Fruit fly (Drosophila melanogaster) whole organism, embryonic: Measurements from ENCODE around the gene Jon66Cii.

Experiments
- ATbp ChIP-seq: fragments of 200-800 bp; sonication (Bioruptor generic); optimal IDR thresholded peaks from 2 replicates; lab custom pipeline; 2017; ENCODE audit warnings: missing biosample characterization, mild to moderate bottlenecking, missing genetic modification characterization, missing genetic modification reagents
- Aef1 ChIP-seq: fragments of 200-800 bp; sonication (Bioruptor generic); IDR thresholded peaks from 3 replicates; pipeline ENCODE4 v1.3.6; 2022; ENCODE audit warnings: missing biosample characterization, missing genetic modification characterization
- Bdp1 ChIP-seq: fragments of 200-800 bp; sonication (Bioruptor generic); optimal IDR thresholded peaks from 3 replicates; lab custom pipeline; 2016; ENCODE audit warnings: missing biosample characterization, missing genetic modification characterization
- CG10366 ChIP-seq: fragments of 200-800 bp; sonication (Bioruptor generic); IDR thresholded peaks from 2 replicates; pipeline ENCODE4 v1.3.6; 2022; ENCODE audit warnings: missing biosample characterization, missing genetic modification characterization
- CG10979 ChIP-seq: fragments of 200-800 bp; sonication (Bioruptor generic); optimal IDR thresholded peaks from 2 replicates; lab custom pipeline; 2018; ENCODE audit warnings: missing biosample characterization, mild to moderate bottlenecking, missing genetic modification characterization, moderate library complexity
- CG12659 ChIP-seq: fragments of 200-800 bp; sonication (Bioruptor generic); optimal IDR thresholded peaks from 3 replicates; lab custom pipeline; 2017; ENCODE audit warnings: mild to moderate bottlenecking, missing biosample characterization, missing genetic modification reagents, missing genetic modification characterization
- CG12769 ChIP-seq: fragments of 200-800 bp; sonication (Bioruptor generic); optimal IDR thresholded peaks from 2 replicates; lab custom pipeline; 2019; ENCODE audit warnings: missing biosample characterization, mild to moderate bottlenecking, missing genetic modification characterization, moderate library complexity
- CG13424 ChIP-seq: fragments of 200-800 bp; sonication (Bioruptor generic); optimal IDR thresholded peaks from 2 replicates; lab custom pipeline; 2019; ENCODE audit warnings: missing biosample characterization, mild to moderate bottlenecking, missing genetic modification characterization, moderate library complexity
- CG15011 ChIP-seq: fragments of 200-800 bp; sonication (Bioruptor generic); optimal IDR thresholded peaks from 3 replicates; lab custom pipeline; 2018; ENCODE audit warnings: missing biosample characterization, mild to moderate bottlenecking, missing genetic modification characterization
- CG15073 ChIP-seq: fragments of 200-800 bp; sonication (Bioruptor generic); optimal IDR thresholded peaks from 2 replicates; lab custom pipeline; 2016; ENCODE audit warnings: missing biosample characterization, missing genetic modification characterization
- CG15514 ChIP-seq: fragments of 200-800 bp; sonication (Bioruptor generic); optimal IDR thresholded peaks from 3 replicates; lab custom pipeline; 2017; ENCODE audit warnings: missing biosample characterization, missing genetic modification characterization, mild to moderate bottlenecking, moderate library complexity, missing genetic modification reagents
- CG1647 ChIP-seq: fragments of 200-800 bp; sonication (Bioruptor generic); optimal IDR thresholded peaks from 3 replicates; lab custom pipeline; 2016; ENCODE audit warnings: missing biosample characterization, missing genetic modification characterization
- CG17568 ChIP-seq: fragments of 200-800 bp; sonication (Bioruptor generic); optimal IDR thresholded peaks from 2 replicates; lab custom pipeline; 2018; ENCODE audit warnings: missing biosample characterization, mild to moderate bottlenecking, missing genetic modification characterization, moderate library complexity
- CG18011 ChIP-seq: fragments of 200-800 bp; sonication (Bioruptor generic); optimal IDR thresholded peaks from 2 replicates; lab custom pipeline; 2017; ENCODE audit warnings: missing biosample characterization, missing genetic modification characterization, mild to moderate bottlenecking, moderate library complexity, missing genotype
- CG18476 ChIP-seq: fragments of 200-800 bp; sonication (Bioruptor generic); optimal IDR thresholded peaks from 2 replicates; lab custom pipeline; 2016; ENCODE audit warnings: missing biosample characterization, mild to moderate bottlenecking, missing genetic modification characterization
- CG2712 ChIP-seq: fragments of 200-800 bp; optimal IDR thresholded peaks from 3 replicates; lab custom pipeline; 2019; ENCODE audit warnings: missing biosample characterization, mild to moderate bottlenecking, missing genetic modification characterization, moderate library complexity
- CG30403 ChIP-seq: fragments of 200-800 bp; sonication (Bioruptor generic); optimal IDR thresholded peaks from 3 replicates; lab custom pipeline; 2016; ENCODE audit warnings: missing biosample characterization, missing genetic modification characterization
- CG4424 ChIP-seq: fragments of 200-800 bp; sonication (Bioruptor generic); optimal IDR thresholded peaks from 3 replicates; lab custom pipeline; 2016; ENCODE audit warnings: missing biosample characterization, missing genetic modification characterization
- CG4617 ChIP-seq: fragments of 200-800 bp; sonication (Bioruptor generic); optimal IDR thresholded peaks from 3 replicates; lab custom pipeline; 2016; ENCODE audit warnings: missing biosample characterization, missing genetic modification characterization, borderline replicate concordance
- CG6654 ChIP-seq: fragments of 200-800 bp; sonication (Bioruptor generic); optimal IDR thresholded peaks from 2 replicates; lab custom pipeline; 2017; ENCODE audit warnings: missing biosample characterization, mild to moderate bottlenecking, missing genetic modification characterization
- CG7786 ChIP-seq: fragments of 200-800 bp; sonication (Bioruptor generic); optimal IDR thresholded peaks from 2 replicates; lab custom pipeline; 2016; ENCODE audit warnings: missing biosample characterization, missing genetic modification characterization
- CG7987 ChIP-seq: fragments of 200-800 bp; sonication (Bioruptor generic); optimal IDR thresholded peaks from 2 replicates; lab custom pipeline; 2018; ENCODE audit warnings: missing biosample characterization, mild to moderate bottlenecking, missing genetic modification characterization, moderate library complexity
- Fer1 ChIP-seq: fragments of 200-800 bp; sonication (Bioruptor generic); optimal IDR thresholded peaks from 2 replicates; lab custom pipeline; 2017; ENCODE audit warnings: missing biosample characterization, mild to moderate bottlenecking, missing genetic modification characterization
- HLH3B ChIP-seq: fragments of 200-800 bp; sonication (Bioruptor generic); IDR thresholded peaks from 2 replicates; pipeline ENCODE4 v1.3.6; 2022; ENCODE audit warnings: missing biosample characterization, missing genetic modification characterization
- Hmr ChIP-seq: fragments of 200-800 bp; sonication (Bioruptor generic); optimal IDR thresholded peaks from 3 replicates; lab custom pipeline; 2017; ENCODE audit warnings: mild to moderate bottlenecking, missing biosample characterization, missing genetic modification reagents, missing genetic modification characterization
- Lhr ChIP-seq: fragments of 200-800 bp; sonication (Bioruptor generic); optimal IDR thresholded peaks from 3 replicates; lab custom pipeline; 2017; ENCODE audit warnings: mild to moderate bottlenecking, missing biosample characterization, missing genetic modification reagents, missing genetic modification characterization
- Max ChIP-seq: fragments of 200-800 bp; sonication (Bioruptor generic); optimal IDR thresholded peaks from 2 replicates; lab custom pipeline; 2016; ENCODE audit warnings: missing biosample characterization, mild to moderate bottlenecking, missing genetic modification characterization
- PHDP ChIP-seq: fragments of 200-800 bp; sonication (Bioruptor generic); optimal IDR thresholded peaks from 3 replicates; lab custom pipeline; 2018; ENCODE audit warnings: missing biosample characterization, mild to moderate bottlenecking, missing genetic modification characterization, moderate library complexity
- Poxn ChIP-seq: fragments of 200-800 bp; sonication (Bioruptor generic); IDR thresholded peaks from 2 replicates; pipeline ENCODE4 v1.3.6; 2022; ENCODE audit warnings: missing biosample characterization, missing genetic modification characterization
- Ptx1 ChIP-seq: fragments of 200-800 bp; sonication (Bioruptor generic); IDR thresholded peaks from 2 replicates; pipeline ENCODE4 v1.3.6; 2022; ENCODE audit warnings: missing biosample characterization, missing genetic modification characterization
- Rfx ChIP-seq: fragments of 200-800 bp; sonication (Bioruptor generic); IDR thresholded peaks from 2 replicates; pipeline ENCODE4 v1.3.6; 2022; ENCODE audit warnings: missing biosample characterization, missing genetic modification characterization
- Rx ChIP-seq: fragments of 200-800 bp; sonication (Bioruptor generic); IDR thresholded peaks from 2 replicates; pipeline ENCODE4 v1.3.6; 2022; ENCODE audit warnings: missing biosample characterization, missing genetic modification characterization
- Six4 ChIP-seq: fragments of 200-800 bp; sonication (Bioruptor generic); optimal IDR thresholded peaks from 2 replicates; lab custom pipeline; 2016; ENCODE audit warnings: missing biosample characterization, missing genetic modification characterization
- Xrp1 ChIP-seq: fragments of 200-800 bp; sonication (Bioruptor generic); IDR thresholded peaks from 2 replicates; pipeline ENCODE4 v1.3.6; 2022; ENCODE audit warnings: missing biosample characterization, missing genetic modification characterization
- az2 ChIP-seq: fragments of 200-800 bp; sonication (Bioruptor generic); optimal IDR thresholded peaks from 3 replicates; lab custom pipeline; 2016; ENCODE audit warnings: missing biosample characterization, missing genetic modification characterization
- btn ChIP-seq: fragments of 200-800 bp; sonication (Bioruptor generic); optimal IDR thresholded peaks from 2 replicates; lab custom pipeline; 2016; ENCODE audit warnings: missing biosample characterization, missing genetic modification characterization
- chm ChIP-seq: fragments of 200-800 bp; sonication (Bioruptor generic); IDR thresholded peaks from 2 replicates; pipeline ENCODE4 v1.3.6; 2022; ENCODE audit warnings: missing biosample characterization, missing genetic modification characterization
- cwo ChIP-seq: fragments of 200-800 bp; sonication (Bioruptor generic); optimal IDR thresholded peaks from 3 replicates; lab custom pipeline; 2017; ENCODE audit warnings: missing biosample characterization, missing genetic modification characterization, mild to moderate bottlenecking, moderate library complexity, missing genetic modification reagents
- dysf ChIP-seq: fragments of 200-800 bp; sonication (Bioruptor generic); IDR thresholded peaks from 3 replicates; pipeline ENCODE4 v1.3.6; 2022; ENCODE audit warnings: missing biosample characterization, missing genetic modification characterization
- gce ChIP-seq: fragments of 200-800 bp; sonication (Bioruptor generic); IDR thresholded peaks from 3 replicates; pipeline ENCODE4 v1.3.6; 2022; ENCODE audit warnings: missing biosample characterization, missing genetic modification characterization
- lab ChIP-seq: fragments of 200-800 bp; sonication (Bioruptor generic); optimal IDR thresholded peaks from 3 replicates; lab custom pipeline; 2017; ENCODE audit warnings: missing biosample characterization, missing genetic modification characterization, mild to moderate bottlenecking, moderate library complexity, missing genetic modification reagents
- nom ChIP-seq: fragments of 200-800 bp; sonication (Bioruptor generic); optimal IDR thresholded peaks from 2 replicates; lab custom pipeline; 2017; ENCODE audit warnings: missing biosample characterization, missing genetic modification characterization, mild to moderate bottlenecking, moderate library complexity, missing genetic modification reagents
- phol ChIP-seq: fragments of 200-800 bp; sonication (Bioruptor generic); optimal IDR thresholded peaks from 3 replicates; lab custom pipeline; 2018; ENCODE audit warnings: missing biosample characterization, mild to moderate bottlenecking, missing genetic modification characterization, moderate library complexity
- salm ChIP-seq: fragments of 200-800 bp; sonication (Bioruptor generic); optimal IDR thresholded peaks from 2 replicates; lab custom pipeline; 2018; ENCODE audit warnings: missing biosample characterization, mild to moderate bottlenecking, missing genetic modification characterization
- sens ChIP-seq: fragments of 200-800 bp; sonication (Bioruptor generic); peaks from one replicate; lab custom pipeline; 2016; ENCODE audit warnings: missing biosample characterization, missing genetic modification characterization
- slou ChIP-seq: fragments of 200-800 bp; sonication (Bioruptor generic); optimal IDR thresholded peaks from 3 replicates; lab custom pipeline; 2016; ENCODE audit warnings: missing biosample characterization, missing genetic modification characterization
- slp2 ChIP-seq: fragments of 200-800 bp; sonication (Bioruptor generic); optimal IDR thresholded peaks from 2 replicates; lab custom pipeline; 2016; ENCODE audit warnings: missing biosample characterization, missing genetic modification characterization
- sr ChIP-seq: fragments of 200-800 bp; sonication (Bioruptor generic); IDR thresholded peaks from 3 replicates; pipeline ENCODE4 v1.3.6; 2022; ENCODE audit warnings: missing biosample characterization, missing genetic modification characterization
- unpg ChIP-seq: fragments of 200-800 bp; sonication (Bioruptor generic); optimal IDR thresholded peaks from 3 replicates; lab custom pipeline; 2018; ENCODE audit warnings: missing biosample characterization, mild to moderate bottlenecking, missing genetic modification characterization, moderate library complexity
- zf30C ChIP-seq: fragments of 200-800 bp; sonication (Bioruptor generic); optimal IDR thresholded peaks from 3 replicates; lab custom pipeline; 2018; ENCODE audit warnings: missing biosample characterization, mild to moderate bottlenecking, missing genetic modification characterization

Jon66Cii gene

dm6 chr3L:8395630-8396168, 2.2 kb upstream of the Jon66Cii start, which contains the start of gene CG7120 (continued):
- no peak; the same call in 1 of the 2 replicates for TF ChIP-seq Xrp1
- peak; percentile 23 for TF ChIP-seq CG15011
- TF ChIP-seq unpg, result peak; percentile 35
- no peak for TF ChIP-seq HLH3B (GFP tag; lab: Robert Waterston, UW)
- TF ChIP-seq CG15514, result peak; percentile 37
- peak; percentile 53 for TF ChIP-seq Six4 (GFP tag; lab: Kevin White, UChicago)
- TF ChIP-seq slp2, result peak; percentile 54
- peak; percentile 36 for TF ChIP-seq Hmr
- TF ChIP-seq CG1647, result peak; percentile 19
- TF ChIP-seq sr (GFP tag; lab: Robert Waterston, UW), result no peak
- TF ChIP-seq Ptx1, result 0 out of 2 replicates have a peak, but pooled peaks have one; percentile 13
- peak; percentile 93 for TF ChIP-seq sens
- no peak for TF ChIP-seq Poxn (GFP tag; lab: Robert Waterston, UW)
- peak; percentile 65 for TF ChIP-seq az2 (GFP tag; lab: Kevin White, UChicago)
- peak; percentile 41 for TF ChIP-seq cwo (GFP tag; lab: Kevin White, UChicago)
- TF ChIP-seq CG30403 (GFP tag; lab: Kevin White, UChicago), result peak; percentile 49
- peak; percentile 7 for TF ChIP-seq Max
- TF ChIP-seq CG4424 (GFP tag; lab: Kevin White, UChicago), result peak; percentile 55
- no peak for TF ChIP-seq Aef1
- peak; percentile 9 for TF ChIP-seq CG4617 (GFP tag; lab: Kevin White, UChicago)
- peak; percentile 57 for TF ChIP-seq CG2712 (tag; lab: Kevin White, UChicago)
- TF ChIP-seq CG6654, result no peak
- 0 out of 3 replicates have a peak, but pooled peaks have one; percentile 29 for TF ChIP-seq dysf (GFP tag; lab: Robert Waterston, UW)
- TF ChIP-seq CG10366 (GFP tag; lab: Robert Waterston, UW), result peak; percentile 16; the same call in 1 of the 2 replicates
- TF ChIP-seq btn (GFP tag; lab: Kevin White, UChicago), result peak; percentile 22
- no peak for TF ChIP-seq CG17568 (GFP tag; lab: Kevin White, UChicago)
- peak; percentile 82 for TF ChIP-seq zf30C (GFP tag; lab: Kevin White, UChicago)
- peak; percentile 54 for TF ChIP-seq CG13424 (tag; lab: Kevin White, UChicago)
- TF ChIP-seq Bdp1, result no peak
- 0 out of 2 replicates have a peak, but pooled peaks have one; percentile 16 for TF ChIP-seq Rx
- peak; percentile 14 for TF ChIP-seq salm (tag; lab: Kevin White, UChicago)
- TF ChIP-seq lab, result peak; percentile 61
- peak; percentile 42 for TF ChIP-seq CG7786 (GFP tag; lab: Kevin White, UChicago)
- no peak for TF ChIP-seq CG15073
- peak; percentile 47; the same call in 1 of the 2 replicates for TF ChIP-seq chm (GFP tag; lab: Robert Waterston, UW)
- peak; percentile 74 for TF ChIP-seq CG10979 (tag; lab: Kevin White, UChicago)
- no peak for TF ChIP-seq CG12769
- TF ChIP-seq CG18011 (GFP tag; lab: Kevin White, UChicago), result peak; percentile 10
- peak; percentile 16 for TF ChIP-seq CG12659 (GFP tag; lab: Kevin White, UChicago)
- TF ChIP-seq CG18476 (GFP tag; lab: Kevin White, UChicago), result peak; percentile 31
- TF ChIP-seq Lhr (GFP tag; lab: Kevin White, UChicago), result no peak
- TF ChIP-seq slou (GFP tag; lab: Kevin White, UChicago), result no peak
- TF ChIP-seq Rfx (GFP tag; lab: Robert Waterston, UW), result peak; percentile 24; the same call in 1 of the 2 replicates
- TF ChIP-seq gce (GFP tag; lab: Robert Waterston, UW), result no peak
- peak; percentile 71 for TF ChIP-seq phol (tag; lab: Kevin White, UChicago)
- no peak for TF ChIP-seq nom
- TF ChIP-seq Fer1 (GFP tag; lab: Kevin White, UChicago), result no peak
- TF ChIP-seq ATbp, result peak; percentile 26
- TF ChIP-seq CG7987 (GFP tag; lab: Kevin White, UChicago), result no peak
- peak; percentile 55 for TF ChIP-seq PHDP
